Worm (Caenorhabditis elegans) whole organism, L3 larva: ENCODE results near the gene paml-1.

Source experiments
- elt-2 ChIP-seq: sonication (generic microtip); optimal IDR thresholded peaks from 2 replicates; lab custom pipeline; 2016; ENCODE audit warnings: missing genetic modification reagents, mild to moderate bottlenecking, missing genetic modification characterization, missing compliant biosample characterization
- fkh-10 ChIP-seq: sonication (generic microtip); optimal IDR thresholded peaks from 2 replicates; lab custom pipeline; 2017; ENCODE audit warnings: missing biosample characterization, missing genetic modification reagents, missing genetic modification characterization
- fos-1 ChIP-seq: fragments of 150-350 bp; optimal IDR thresholded peaks from 2 replicates; lab custom pipeline; 2014; ENCODE audit warnings: missing biosample characterization, missing genetic modification characterization
- unc-39 ChIP-seq: sonication (generic microtip); optimal IDR thresholded peaks from 4 replicates; lab custom pipeline; 2017; ENCODE audit warnings: missing biosample characterization, missing genetic modification characterization

DNA sequence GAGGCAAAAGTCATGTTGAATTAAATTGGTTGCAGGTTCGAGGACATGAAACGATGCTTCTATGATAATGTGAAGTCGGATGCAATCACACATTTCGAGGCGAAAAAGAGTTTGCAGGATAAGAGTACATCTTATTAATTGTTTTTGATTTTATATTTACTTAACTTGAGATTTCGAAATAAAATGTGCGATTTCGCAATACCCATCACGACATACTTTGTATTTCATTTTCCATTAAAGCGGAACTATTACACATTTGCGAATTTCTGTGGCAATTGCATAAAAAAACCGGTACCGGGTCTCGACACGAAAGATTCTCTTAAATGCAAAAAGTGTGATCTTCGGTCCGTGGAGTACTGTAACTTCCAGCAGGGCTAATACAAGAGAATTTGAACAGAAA, 31.5 kb downstream of the paml-1 start:
- TF ChIP-seq fkh-10 (GFP tag; lab: Kevin White, UChicago) = no peak
- TF ChIP-seq unc-39 (tag; lab: Kevin White, UChicago) = no peak
- TF ChIP-seq fos-1 (tag; lab: Kevin White, UChicago) = no peak
- no peak for TF ChIP-seq elt-2
